Fruit fly (Drosophila melanogaster): ENCODE measurements around the gene CG44406.

Gene CG44406

DNA sequence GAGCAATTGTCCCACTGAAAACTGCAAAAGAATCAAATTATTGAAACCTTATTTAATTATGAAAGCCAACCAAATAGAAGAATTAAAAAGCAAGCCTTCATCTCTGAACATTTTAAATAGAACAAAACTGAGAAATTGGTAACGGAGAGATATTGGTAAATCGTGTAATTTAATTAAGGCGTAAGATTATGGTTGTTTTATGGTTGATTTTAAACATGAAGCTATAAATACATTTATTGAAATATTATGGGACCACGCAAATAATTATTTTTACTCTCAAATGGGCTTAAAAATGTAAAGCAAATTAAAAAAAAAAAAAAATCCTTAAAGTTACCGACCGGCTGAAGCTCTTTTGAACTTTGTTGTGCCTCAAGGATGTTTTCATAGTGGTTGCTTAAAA, at the start of gene CG44406:
Gene CG44406, minus strand, starts transcription at position 101 of the 400 bp plus-strand sequence.
- TF ChIP-seq CG8478 (optimal IDR thresholded peaks at IDR 0.05) (no peak), CTCF (optimal IDR thresholded peaks at IDR 0.05) (no peak)

DNA sequence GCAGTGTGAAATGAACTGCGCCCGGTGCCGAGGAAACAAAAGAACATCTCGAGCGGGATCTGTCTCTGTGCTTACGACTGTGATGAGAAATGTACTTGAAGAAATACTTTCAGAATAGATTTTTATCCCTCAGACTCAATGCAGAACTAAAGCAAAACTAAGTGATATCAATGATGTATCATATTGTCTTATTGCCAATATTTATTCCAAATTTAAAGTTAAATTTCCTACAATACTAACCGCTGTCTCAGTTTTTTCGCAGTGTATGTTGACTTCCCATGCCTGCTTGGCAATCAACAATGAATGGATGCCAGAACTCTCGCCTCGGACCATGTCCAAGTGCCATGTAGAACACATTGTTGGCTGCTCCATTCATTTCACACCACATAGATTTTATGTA, 45.4 kb upstream of the CG44406 start:
- TF ChIP-seq CG8478 (optimal IDR thresholded peaks at IDR 0.05) (no peak), CTCF (optimal IDR thresholded peaks at IDR 0.05) (no peak)

DNA sequence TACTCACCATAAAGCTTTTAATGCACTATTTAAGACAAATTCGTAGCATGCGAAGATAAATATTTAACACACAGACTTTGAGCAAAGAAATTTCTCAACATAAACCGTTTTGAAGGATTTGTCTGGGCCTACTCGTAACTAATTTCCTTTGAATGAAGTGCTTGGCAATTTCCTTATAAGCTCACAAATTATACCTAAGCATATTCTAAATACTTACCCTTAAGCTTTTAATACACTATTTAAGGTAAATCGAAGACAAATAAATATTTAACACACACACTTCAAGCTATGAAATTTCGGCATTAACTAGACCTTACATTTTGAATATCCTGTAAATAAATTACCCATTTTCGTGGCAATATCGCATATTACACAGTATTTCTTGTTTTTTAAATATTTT, 32.5 kb upstream of the CG44406 start, which contains the start of gene CG6304:
Gene CG6304, minus strand, starts transcription at position 101 of the 400 bp plus-strand sequence.
- no peak for TF ChIP-seq CG8478 (optimal IDR thresholded peaks at IDR 0.05)

DNA sequence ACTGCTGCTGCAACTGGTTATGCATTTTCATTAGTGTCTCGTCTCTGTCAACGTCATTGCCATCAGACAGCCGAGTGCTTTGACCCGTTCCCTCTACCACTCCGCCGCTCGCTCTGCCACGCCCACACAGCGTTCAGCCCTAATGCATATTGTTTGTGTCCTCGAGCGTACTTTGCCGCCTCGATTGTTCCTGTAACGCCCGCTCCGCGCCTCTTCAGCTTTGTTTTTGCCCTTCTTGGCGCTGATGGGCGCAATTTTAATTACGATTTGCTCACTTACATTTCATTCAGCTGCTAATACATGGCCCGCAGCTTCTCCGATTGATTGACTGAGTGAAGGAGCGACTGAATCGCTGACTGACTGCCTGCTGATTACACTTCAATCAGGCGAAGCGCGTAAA, 14.2 kb upstream of the CG44406 start:
- TF ChIP-seq CTCF (optimal IDR thresholded peaks at IDR 0.05) (no peak), CG8478 (optimal IDR thresholded peaks at IDR 0.05) (no peak)

DNA sequence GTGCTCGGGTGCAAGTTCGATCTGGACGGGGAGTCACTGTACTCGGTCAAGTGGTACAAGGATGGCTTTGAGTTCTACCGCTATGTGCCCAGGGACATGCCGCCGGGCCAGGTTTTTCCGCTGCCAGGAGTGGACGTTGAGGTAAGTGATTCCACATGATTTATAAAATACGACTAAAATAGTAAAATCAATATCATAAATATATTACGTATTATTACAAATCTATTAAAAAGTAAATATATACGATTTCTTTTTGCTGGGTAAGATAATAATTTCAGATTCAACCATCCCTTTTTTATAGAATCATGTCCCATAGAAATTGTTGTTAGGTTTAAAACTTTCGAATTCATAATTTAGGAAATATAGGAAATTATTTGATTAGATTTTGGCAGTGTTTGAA, 2.6 kb upstream of the CG44406 start, which contains the start of gene CG31806:
Gene CG31806, plus strand, starts transcription at position 301 of the 400 bp plus-strand sequence.
- TF ChIP-seq CG8478 (optimal IDR thresholded peaks at IDR 0.05) (no peak), CTCF (optimal IDR thresholded peaks at IDR 0.05) (no peak)

DNA sequence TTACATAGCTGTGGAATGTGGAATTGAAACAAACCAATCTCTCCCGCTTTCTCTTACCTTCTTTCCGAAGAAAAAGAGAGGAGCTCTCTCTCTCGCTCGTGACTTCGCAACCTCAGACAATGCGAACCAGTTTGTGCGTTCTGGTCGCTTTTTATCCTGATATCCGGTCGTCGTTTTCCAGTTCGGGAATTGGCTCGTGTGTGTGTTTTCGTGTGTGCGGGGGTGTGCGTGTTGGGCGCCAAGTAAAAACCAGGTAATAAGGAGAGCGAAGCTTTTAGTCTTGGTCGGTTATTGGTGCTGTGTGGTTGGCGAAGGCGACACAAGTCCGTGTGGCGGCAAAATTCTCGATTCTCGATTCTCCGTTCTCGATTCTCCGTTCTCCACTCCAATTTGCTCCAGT, 9.3 kb downstream of the CG44406 start, which contains the start of gene beat-IIIb:
Gene beat-IIIb, plus strand, starts transcription at position 304 of the 400 bp plus-strand sequence.
- no peak for TF ChIP-seq CTCF (optimal IDR thresholded peaks at IDR 0.05)
- no peak for TF ChIP-seq CG8478 (optimal IDR thresholded peaks at IDR 0.05)
